Worm (Caenorhabditis elegans) whole organism, mixed stage, embryonic: ENCODE data around the gene F48E8.3.
A peak's percentile ranks its signal among the peaks of the same experiment; 100 is the strongest.

Experiments
- M03D4.4 ChIP-seq: sonication (generic microtip); optimal IDR thresholded peaks from 2 replicates; lab custom pipeline; 2017; ENCODE audit warnings: mild to moderate bottlenecking, missing genetic modification characterization, missing compliant biosample characterization
- bed-3 ChIP-seq: fragments of 200-800 bp; sonication (Bioruptor generic); optimal IDR thresholded peaks from 3 replicates; lab custom pipeline; 2018; ENCODE audit warnings: mild to moderate bottlenecking, missing genetic modification characterization, moderate library complexity, missing compliant biosample characterization
- blmp-1 ChIP-seq: fragments of 150-350 bp; optimal IDR thresholded peaks from 2 replicates; lab custom pipeline; 2014; ENCODE audit warnings: missing biosample characterization, missing genetic modification characterization
- ceh-39 ChIP-seq: fragments of 150-350 bp; optimal IDR thresholded peaks from 2 replicates; lab custom pipeline; 2014; ENCODE audit warnings: missing biosample characterization, missing genetic modification characterization
- ceh-83 ChIP-seq: fragments of 200-800 bp; sonication (Bioruptor generic); optimal IDR thresholded peaks from 2 replicates; lab custom pipeline; 2018; ENCODE audit warnings: mild to moderate bottlenecking, missing genetic modification characterization, missing compliant biosample characterization
- ces-1 ChIP-seq: fragments of 150-350 bp; optimal IDR thresholded peaks from 2 replicates; lab custom pipeline; 2014; ENCODE audit warnings: missing biosample characterization, missing genetic modification reagents, missing genetic modification characterization
- cnd-1 ChIP-seq: fragments of 200-800 bp; sonication (Bioruptor generic); optimal IDR thresholded peaks from 2 replicates; lab custom pipeline; 2018; ENCODE audit warnings: mild to moderate bottlenecking, missing genetic modification characterization, missing compliant biosample characterization
- drap-1 ChIP-seq: fragments of 200-800 bp; sonication (Bioruptor generic); optimal IDR thresholded peaks from 3 replicates; lab custom pipeline; 2018; ENCODE audit warnings: mild to moderate bottlenecking, missing genetic modification characterization, missing compliant biosample characterization
- elt-1 ChIP-seq: sonication (generic microtip); optimal IDR thresholded peaks from 2 replicates; lab custom pipeline; 2017; ENCODE audit warnings: missing genetic modification characterization, mild to moderate bottlenecking, missing compliant biosample characterization, antibody characterized with exemption, moderate library complexity, borderline replicate concordance; ENCODE audit not compliant: insufficient read depth
- elt-3 ChIP-seq: fragments of 150-350 bp; optimal IDR thresholded peaks from 2 replicates; lab custom pipeline; 2014; ENCODE audit warnings: missing biosample characterization, missing genetic modification characterization
- flh-1 ChIP-seq: fragments of 200-800 bp; sonication (Bioruptor generic); optimal IDR thresholded peaks from 2 replicates; lab custom pipeline; 2018; ENCODE audit warnings: mild to moderate bottlenecking, missing genetic modification characterization, moderate library complexity, missing compliant biosample characterization
- ham-2 ChIP-seq: fragments of 200-800 bp; sonication (Bioruptor generic); optimal IDR thresholded peaks from 2 replicates; lab custom pipeline; 2018; ENCODE audit warnings: mild to moderate bottlenecking, missing genetic modification characterization, missing compliant biosample characterization
- hlh-1 ChIP-seq: fragments of 150-350 bp; optimal IDR thresholded peaks from 2 replicates; lab custom pipeline; 2014; ENCODE audit warnings: missing biosample characterization, missing genetic modification reagents, missing genetic modification characterization
- lin-32 ChIP-seq: fragments of 200-800 bp; sonication (Bioruptor generic); optimal IDR thresholded peaks from 2 replicates; lab custom pipeline; 2018; ENCODE audit warnings: mild to moderate bottlenecking, missing genetic modification characterization, missing compliant biosample characterization
- lsy-2 ChIP-seq: fragments of 150-350 bp; optimal IDR thresholded peaks from 2 replicates; lab custom pipeline; 2014; ENCODE audit warnings: missing biosample characterization, missing genetic modification characterization
- mab-5 ChIP-seq: fragments of 150-350 bp; optimal IDR thresholded peaks from 2 replicates; lab custom pipeline; 2014; ENCODE audit warnings: missing biosample characterization, missing genetic modification characterization
- mep-1 ChIP-seq: fragments of 150-350 bp; optimal IDR thresholded peaks from 2 replicates; lab custom pipeline; 2017; ENCODE audit warnings: missing biosample characterization, missing genetic modification reagents, missing genetic modification characterization, inconsistent platforms
- mls-2 ChIP-seq: sonication (generic microtip); optimal IDR thresholded peaks from 2 replicates; lab custom pipeline; 2016; ENCODE audit warnings: mild to moderate bottlenecking, missing genetic modification characterization, moderate library complexity, missing compliant biosample characterization
- nhr-12 ChIP-seq: fragments of 150-350 bp; optimal IDR thresholded peaks from 2 replicates; lab custom pipeline; 2014; ENCODE audit warnings: missing biosample characterization, missing genetic modification characterization
- nhr-2 ChIP-seq: fragments of 150-350 bp; optimal IDR thresholded peaks from 2 replicates; lab custom pipeline; 2014; ENCODE audit warnings: missing biosample characterization, missing genetic modification characterization
- nhr-237 ChIP-seq: fragments of 150-350 bp; optimal IDR thresholded peaks from 2 replicates; lab custom pipeline; 2014; ENCODE audit warnings: missing biosample characterization, missing genetic modification characterization
- nhr-28 ChIP-seq: fragments of 150-350 bp; optimal IDR thresholded peaks from 2 replicates; lab custom pipeline; 2014; ENCODE audit warnings: missing biosample characterization, missing genetic modification characterization
- nhr-76 ChIP-seq: sonication (generic microtip); optimal IDR thresholded peaks from 2 replicates; lab custom pipeline; 2017; ENCODE audit warnings: missing biosample characterization, missing genetic modification characterization
- pha-4 ChIP-seq: fragments of 150-350 bp; optimal IDR thresholded peaks from 2 replicates; lab custom pipeline; 2018; ENCODE audit warnings: missing biosample characterization, missing genetic modification reagents, missing genetic modification characterization
- sem-2 ChIP-seq: fragments of 200-800 bp; sonication (Bioruptor generic); optimal IDR thresholded peaks from 2 replicates; lab custom pipeline; 2018; ENCODE audit warnings: mild to moderate bottlenecking, missing genetic modification characterization, missing compliant biosample characterization
- tbx-8 ChIP-seq: fragments of 200-800 bp; sonication (Bioruptor generic); optimal IDR thresholded peaks from 2 replicates; lab custom pipeline; 2018; ENCODE audit warnings: mild to moderate bottlenecking, missing genetic modification characterization, moderate library complexity, missing compliant biosample characterization
- unc-120 ChIP-seq: sonication (generic microtip); optimal IDR thresholded peaks from 2 replicates; lab custom pipeline; 2017; ENCODE audit warnings: missing genetic modification characterization, missing compliant biosample characterization; ENCODE audit not compliant: poor library complexity, severe bottlenecking
- unc-39 ChIP-seq: fragments of 150-350 bp; optimal IDR thresholded peaks from 2 replicates; lab custom pipeline; 2014; ENCODE audit warnings: missing biosample characterization, missing genetic modification characterization
- unc-62 ChIP-seq: fragments of 150-350 bp; optimal IDR thresholded peaks from 2 replicates; lab custom pipeline; 2014; ENCODE audit warnings: missing biosample characterization, missing genetic modification reagents, missing genetic modification characterization
- zip-8 ChIP-seq: fragments of 150-350 bp; optimal IDR thresholded peaks from 2 replicates; lab custom pipeline; 2014; ENCODE audit warnings: missing biosample characterization, missing genetic modification characterization
- ztf-11 ChIP-seq: fragments of 150-350 bp; optimal IDR thresholded peaks from 2 replicates; lab custom pipeline; 2014; ENCODE audit warnings: missing biosample characterization, missing genetic modification characterization

Gene F48E8.3

ce11 chrIII:5501358-5502287 is 40.4 kb downstream of the F48E8.3 start, which contains the start of gene R02F2.1:
Gene R02F2.1 (plus strand): TSS chrIII:5501885.
- TF ChIP-seq unc-62 (GFP tag; lab: Kevin White, UChicago) (no peak), ceh-83 (no peak), tbx-8 (no peak), drap-1 (GFP tag; lab: Kevin White, UChicago) (no peak), cnd-1 (tag; lab: Kevin White, UChicago) (peak; percentile 87), elt-1 (tag; lab: Kevin White, UChicago) (no peak), flh-1 (GFP tag; lab: Kevin White, UChicago) (no peak), nhr-2 (tag; lab: Kevin White, UChicago) (peak; percentile 39), unc-39 (no peak), lin-32 (GFP tag; lab: Kevin White, UChicago) (peak; percentile 71), mep-1 (no peak), nhr-12 (tag; lab: Kevin White, UChicago) (no peak), bed-3 (GFP tag; lab: Kevin White, UChicago) (no peak), lsy-2 (tag; lab: Kevin White, UChicago) (no peak), M03D4.4 (tag; lab: Kevin White, UChicago) (no peak), ceh-39 (no peak), pha-4 (tag; lab: Kevin White, UChicago) (no peak), nhr-28 (no peak), elt-3 (tag; lab: Kevin White, UChicago) (no peak), unc-120 (no peak), ztf-11 (no peak), nhr-76 (tag; lab: Kevin White, UChicago) (no peak), ces-1 (GFP tag; lab: Kevin White, UChicago) (peak; percentile 84)

- no peak for TF ChIP-seq mls-2 (tag; lab: Kevin White, UChicago)
- TF ChIP-seq pha-4 (tag; lab: Kevin White, UChicago): no peak
- TF ChIP-seq elt-1 (tag; lab: Kevin White, UChicago): peak; percentile 86
- TF ChIP-seq ceh-39: no peak
- peak; percentile 22 for TF ChIP-seq ham-2 (GFP tag; lab: Kevin White, UChicago)
- TF ChIP-seq nhr-237 (tag; lab: Kevin White, UChicago): peak; percentile 5
- peak; percentile 64 for TF ChIP-seq unc-120
- no peak for TF ChIP-seq zip-8
- peak; percentile 70 for TF ChIP-seq unc-62 (GFP tag; lab: Kevin White, UChicago)
- TF ChIP-seq mep-1: peak; percentile 62
- TF ChIP-seq nhr-76 (tag; lab: Kevin White, UChicago): no peak
- TF ChIP-seq ces-1 (GFP tag; lab: Kevin White, UChicago): peak; percentile 74
- peak; percentile 53 for TF ChIP-seq hlh-1 (tag; lab: Kevin White, UChicago)
- TF ChIP-seq, all 35 proteins: peak for 8
These were observed 41.9 kb downstream of the F48E8.3 start for ce11 chrIII:5502915-5503575.

- no peak for TF ChIP-seq mab-5
These were observed 42.5 kb downstream of the F48E8.3 start for ce11 chrIII:5503669-5504068.

ce11 chrIII:5504164-5504563 is 43.0 kb downstream of the F48E8.3 start:
- TF ChIP-seq lin-32 (GFP tag; lab: Kevin White, UChicago) (no peak), unc-120 (peak; percentile 23), blmp-1 (no peak), ces-1 (GFP tag; lab: Kevin White, UChicago) (peak; percentile 86), nhr-28 (no peak), nhr-2 (tag; lab: Kevin White, UChicago) (no peak), unc-39 (no peak), nhr-237 (tag; lab: Kevin White, UChicago) (no peak), flh-1 (GFP tag; lab: Kevin White, UChicago) (no peak), mls-2 (tag; lab: Kevin White, UChicago) (no peak), ham-2 (GFP tag; lab: Kevin White, UChicago) (no peak), ceh-39 (no peak), sem-2 (GFP tag; lab: Kevin White, UChicago) (no peak), lsy-2 (tag; lab: Kevin White, UChicago) (no peak), nhr-76 (tag; lab: Kevin White, UChicago) (no peak), elt-3 (tag; lab: Kevin White, UChicago) (peak; percentile 26), unc-62 (GFP tag; lab: Kevin White, UChicago) (peak; percentile 2), mep-1 (no peak)
